Worm (Caenorhabditis elegans): ENCODE measurements around the gene lgc-18.

DNA sequence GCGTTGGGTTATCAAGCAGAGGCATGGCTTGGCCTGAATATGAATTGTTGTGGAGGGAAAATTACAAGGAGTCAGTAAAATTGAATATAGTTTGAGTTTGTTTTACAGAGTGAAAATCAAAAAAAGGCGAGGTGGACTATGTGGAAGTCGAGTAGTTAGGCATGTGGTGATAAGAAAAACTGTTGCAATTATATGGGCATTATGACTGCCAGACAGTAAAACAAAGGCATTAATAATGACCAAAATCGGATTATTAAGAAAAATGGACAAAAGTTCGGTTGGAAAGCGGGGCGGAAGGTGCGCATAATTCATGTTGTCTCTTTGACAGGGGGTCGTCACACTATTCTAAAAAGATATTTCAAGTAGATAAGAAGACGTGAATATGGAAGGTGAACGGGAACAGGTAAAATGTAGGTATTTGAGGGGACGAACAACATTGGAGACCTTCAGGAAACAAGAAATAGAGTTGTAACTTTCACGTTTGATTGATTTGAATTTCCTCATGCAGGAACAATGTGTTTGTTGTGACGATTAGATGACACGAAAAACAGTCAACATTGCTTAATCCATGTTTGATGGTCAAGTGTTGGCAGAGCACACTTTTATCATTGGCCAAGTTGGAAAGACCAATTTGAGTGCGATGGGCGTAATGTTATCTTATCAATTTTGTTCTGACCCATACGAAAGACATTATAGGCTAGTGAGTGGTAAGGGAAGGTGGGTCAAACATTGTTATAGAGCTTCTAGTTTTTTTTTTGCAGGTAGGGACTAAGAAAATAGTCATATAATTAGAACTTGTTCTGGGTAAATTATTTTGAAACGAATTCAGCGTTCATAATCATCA lies 28.9 kb downstream of the lgc-18 start, which contains the start of gene mfsd-11:
- TF ChIP-seq him-1 (tag; optimal IDR thresholded peaks at IDR 0.05) = no peak
- TF ChIP-seq W03F9.2 (tag; optimal IDR thresholded peaks at IDR 0.05) = no peak
